Worm (Caenorhabditis elegans) whole organism, L4/young adult: ENCODE results near the gene F29A7.6.

Source experiments
- W03F9.2 ChIP-seq: fragments of 150-350 bp; optimal IDR thresholded peaks from 2 replicates; lab custom pipeline; 2014; ENCODE audit warnings: missing biosample characterization, missing genetic modification characterization
- dao-5 ChIP-seq: sonication (generic microtip); optimal IDR thresholded peaks from 2 replicates; lab custom pipeline; 2016; ENCODE audit warnings: missing genotype, missing genetic modification characterization, moderate library complexity, missing compliant biosample characterization
- him-1 ChIP-seq: sonication (generic microtip); optimal IDR thresholded peaks from 2 replicates; lab custom pipeline; 2016; ENCODE audit warnings: missing genotype, missing genetic modification reagents, missing genetic modification characterization, missing compliant biosample characterization

DNA sequence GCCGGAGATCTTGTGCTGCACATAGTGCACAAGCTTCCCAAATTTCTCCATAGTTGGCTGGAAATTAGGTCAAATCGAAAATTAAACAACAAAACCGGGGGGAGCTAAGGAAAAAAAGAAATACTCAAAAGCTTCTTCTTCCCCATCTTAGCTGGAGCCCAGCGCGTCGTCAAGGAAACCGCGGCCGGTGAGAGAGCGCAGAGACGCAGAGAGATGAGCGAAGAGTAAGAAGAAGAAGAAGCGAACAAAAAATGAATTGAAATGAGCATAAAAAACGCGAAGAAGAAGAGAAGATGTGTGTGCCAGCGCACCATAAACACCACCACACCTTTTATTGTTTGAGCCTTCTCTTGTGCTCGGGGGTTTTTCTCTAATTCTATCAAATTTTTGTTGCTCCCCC, 17.2 kb downstream of the F29A7.6 start, which contains the start of gene wdr-31:
- TF ChIP-seq him-1: no peak
- no peak for TF ChIP-seq dao-5 (tag; lab: Kevin White, UChicago)
- no peak for TF ChIP-seq W03F9.2 (tag; lab: Kevin White, UChicago)
